Fruit fly (Drosophila melanogaster): ENCODE results near the gene Osi8.

Gene Osi8

dm6 chr3R:6234189-6234758 lies 20.7 kb upstream of the Osi8 start, which contains the start of gene Osi6:
Gene Osi6, plus strand, starts transcription at chr3R:6234708.
- TF ChIP-seq CG8478 (optimal IDR thresholded peaks at IDR 0.05): no peak
- TF ChIP-seq CTCF (optimal IDR thresholded peaks at IDR 0.05): no peak

- TF ChIP-seq CTCF (optimal IDR thresholded peaks at IDR 0.05): no peak
- no peak for TF ChIP-seq CG8478 (optimal IDR thresholded peaks at IDR 0.05)
These were observed 16.0 kb upstream of the Osi8 start for dm6 chr3R:6238977-6239376.

DNA sequence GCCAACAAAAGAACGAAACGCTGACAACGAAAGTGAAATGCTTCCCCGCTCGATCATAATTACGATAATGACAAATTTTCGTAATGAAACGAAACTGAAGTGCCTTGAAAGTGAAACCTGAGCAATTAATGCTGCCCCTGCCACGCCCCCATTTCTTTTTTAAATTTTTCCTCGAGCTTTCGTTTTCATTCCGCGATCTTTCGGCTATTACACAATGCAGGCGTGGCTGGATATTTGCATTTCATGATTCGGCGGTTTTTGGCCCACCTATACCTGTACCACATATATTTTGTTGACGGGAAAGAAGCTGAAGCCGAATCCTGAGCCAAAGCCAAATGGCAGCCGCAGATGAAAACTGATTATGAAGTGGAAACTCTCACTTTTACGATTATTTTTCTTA lies 14.7 kb upstream of the Osi8 start:
- no peak for TF ChIP-seq CTCF (optimal IDR thresholded peaks at IDR 0.05)
- no peak for TF ChIP-seq CG8478 (optimal IDR thresholded peaks at IDR 0.05)

dm6 chr3R:6241289-6241688 lies 13.7 kb upstream of the Osi8 start:
- no peak for TF ChIP-seq CG8478 (optimal IDR thresholded peaks at IDR 0.05)
- TF ChIP-seq CTCF (optimal IDR thresholded peaks at IDR 0.05): no peak

DNA sequence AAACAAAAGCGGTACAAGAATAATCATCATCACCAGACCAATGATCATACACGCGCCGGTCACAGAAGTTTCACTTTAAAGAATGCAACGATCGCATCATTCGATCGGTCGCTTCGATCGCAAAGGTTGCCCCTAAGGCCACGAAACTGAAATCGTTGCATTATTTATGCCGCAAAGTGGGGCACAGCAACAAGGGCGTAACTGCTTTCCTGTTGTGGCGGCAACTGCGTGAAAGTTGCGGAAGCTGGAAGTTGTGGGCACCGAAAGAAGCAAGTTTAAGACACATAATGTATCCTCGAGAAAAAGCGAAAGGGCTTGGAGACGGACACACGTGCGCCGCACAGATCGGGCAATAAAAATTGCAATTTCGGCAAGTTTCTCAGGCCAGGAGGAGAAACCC lies 10.9 kb upstream of the Osi8 start:
- no peak for TF ChIP-seq CTCF (optimal IDR thresholded peaks at IDR 0.05)
- TF ChIP-seq CG8478 (optimal IDR thresholded peaks at IDR 0.05): no peak

- TF ChIP-seq CTCF (optimal IDR thresholded peaks at IDR 0.05): no peak
- no peak for TF ChIP-seq CG8478 (optimal IDR thresholded peaks at IDR 0.05)
These were observed 10.0 kb upstream of the Osi8 start for dm6 chr3R:6244986-6245385.

DNA sequence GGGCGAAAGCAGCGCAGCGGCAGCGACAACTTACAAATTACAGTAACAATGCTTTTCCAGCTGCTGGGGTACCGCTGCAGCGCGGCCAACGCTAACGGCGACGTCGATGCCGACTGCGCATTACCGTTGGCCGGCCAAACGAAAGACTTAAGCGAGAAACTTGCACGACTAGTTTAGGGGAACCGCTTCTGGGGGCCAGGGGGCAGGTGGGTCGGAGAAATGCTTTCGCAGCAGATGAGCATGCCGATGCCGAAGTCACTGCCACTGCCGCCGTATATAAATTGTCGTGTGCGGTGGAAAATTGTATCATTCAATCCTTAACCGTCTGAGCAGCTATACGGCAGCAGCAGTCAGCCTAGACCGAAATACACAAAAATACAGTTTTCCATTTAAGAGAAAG lies 6.3 kb upstream of the Osi8 start, which contains the start of gene Osi7:
TSS of gene Osi7 (plus strand) at position 301 of the 400 bp plus-strand sequence.
- TF ChIP-seq CTCF (optimal IDR thresholded peaks at IDR 0.05): no peak
- TF ChIP-seq CG8478 (optimal IDR thresholded peaks at IDR 0.05): no peak

- no peak for TF ChIP-seq CG8478 (optimal IDR thresholded peaks at IDR 0.05)
- no peak for TF ChIP-seq CTCF (optimal IDR thresholded peaks at IDR 0.05)
These were observed 2.2 kb upstream of the Osi8 start for dm6 chr3R:6252809-6253208.

dm6 chr3R:6254438-6254837 lies 537 bp upstream of the Osi8 start:
- peak; percentile 82 to 86 for TF ChIP-seq CTCF (optimal IDR thresholded peaks at IDR 0.05)
- no peak for TF ChIP-seq CG8478 (optimal IDR thresholded peaks at IDR 0.05)

DNA sequence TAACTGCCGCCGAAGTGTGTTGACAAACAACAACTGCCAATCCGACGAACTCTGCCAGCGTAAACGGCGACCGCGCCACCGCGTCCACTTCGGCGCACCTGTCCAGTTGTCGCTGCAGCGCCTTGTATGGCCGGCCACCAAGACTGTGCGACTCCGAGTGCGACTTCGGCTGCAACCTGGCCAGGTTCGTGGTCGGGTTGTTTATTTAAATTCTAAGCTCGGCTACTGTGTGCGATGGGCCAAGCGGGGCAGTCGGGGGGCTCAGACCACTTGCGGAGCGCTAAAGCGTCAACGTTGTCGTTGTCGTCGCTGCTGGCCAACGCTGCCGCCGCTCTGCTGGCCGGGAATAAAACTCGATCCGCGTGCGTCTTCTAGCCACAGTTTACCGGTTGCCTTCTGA lies 4.9 kb downstream of the Osi8 start, which contains the start of gene Osi9:
TSS of gene Osi9 (plus strand) at position 375 of the 400 bp plus-strand sequence.
- TF ChIP-seq CG8478 (optimal IDR thresholded peaks at IDR 0.05) (no peak), CTCF (optimal IDR thresholded peaks at IDR 0.05) (no peak)

dm6 chr3R:6263658-6264057 lies 8.7 kb downstream of the Osi8 start, which contains the start of gene Osi10a:
Gene Osi10a, plus strand, starts transcription at chr3R:6263958.
- TF ChIP-seq CTCF (optimal IDR thresholded peaks at IDR 0.05) (no peak), CG8478 (optimal IDR thresholded peaks at IDR 0.05) (no peak)

DNA sequence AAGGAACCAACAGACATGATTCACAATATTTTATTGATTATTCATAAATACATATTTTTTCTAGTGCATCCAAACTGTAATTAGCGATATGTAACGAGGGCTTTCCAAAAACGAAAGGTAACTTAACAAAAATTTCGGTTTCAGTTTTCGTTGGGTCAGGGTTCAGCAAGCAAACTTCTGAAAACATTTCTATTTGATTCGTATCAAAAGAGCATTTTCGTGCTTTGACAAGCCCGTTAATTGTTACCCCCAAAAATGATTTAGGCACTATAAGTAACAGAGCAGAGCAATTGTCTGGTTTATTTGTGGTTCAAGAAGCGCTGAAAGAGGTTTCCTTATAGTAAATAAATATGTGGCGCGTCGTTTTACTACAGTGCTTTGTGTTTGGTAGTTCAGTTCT lies 10.9 kb downstream of the Osi8 start, which contains the start of gene Osi10b:
TSS of gene Osi10b (plus strand) at position 301 of the 400 bp plus-strand sequence.
- no peak for TF ChIP-seq CTCF (optimal IDR thresholded peaks at IDR 0.05)

DNA sequence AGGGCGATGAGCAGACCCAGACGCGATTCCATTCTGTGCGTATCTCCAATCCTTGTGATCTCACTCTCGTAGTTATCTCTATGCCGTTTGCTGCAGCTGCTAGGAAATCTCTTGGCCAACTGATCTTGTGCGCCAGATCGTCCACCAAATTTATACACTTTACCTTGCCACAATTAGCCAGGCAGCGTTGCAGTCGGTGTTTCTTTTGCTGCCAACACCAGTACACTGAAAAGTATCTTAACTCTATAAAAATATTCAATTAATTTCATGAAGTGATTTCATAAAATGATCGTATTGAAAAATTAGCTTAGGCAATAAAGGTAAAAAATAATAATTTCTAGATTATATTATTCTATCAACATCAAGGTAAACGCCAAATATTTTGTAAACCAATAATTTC lies 13.7 kb downstream of the Osi8 start, which contains the start of gene Osi11:
TSS of gene Osi11 (minus strand) at position 101 of the 400 bp plus-strand sequence.
- TF ChIP-seq CG8478 (optimal IDR thresholded peaks at IDR 0.05) (no peak), CTCF (optimal IDR thresholded peaks at IDR 0.05) (no peak)

- TF ChIP-seq CG8478 (optimal IDR thresholded peaks at IDR 0.05) (no peak), CTCF (optimal IDR thresholded peaks at IDR 0.05) (no peak)
These were observed 15.0 kb downstream of the Osi8 start for dm6 chr3R:6269986-6270385.

- TF ChIP-seq CG8478 (optimal IDR thresholded peaks at IDR 0.05) (no peak), CTCF (optimal IDR thresholded peaks at IDR 0.05) (no peak)
These were observed 23.3 kb downstream of the Osi8 start, which contains the start of gene Osi12 for dm6 chr3R:6278231-6278630. Gene Osi12, plus strand, starts transcription at chr3R:6278531.

DNA sequence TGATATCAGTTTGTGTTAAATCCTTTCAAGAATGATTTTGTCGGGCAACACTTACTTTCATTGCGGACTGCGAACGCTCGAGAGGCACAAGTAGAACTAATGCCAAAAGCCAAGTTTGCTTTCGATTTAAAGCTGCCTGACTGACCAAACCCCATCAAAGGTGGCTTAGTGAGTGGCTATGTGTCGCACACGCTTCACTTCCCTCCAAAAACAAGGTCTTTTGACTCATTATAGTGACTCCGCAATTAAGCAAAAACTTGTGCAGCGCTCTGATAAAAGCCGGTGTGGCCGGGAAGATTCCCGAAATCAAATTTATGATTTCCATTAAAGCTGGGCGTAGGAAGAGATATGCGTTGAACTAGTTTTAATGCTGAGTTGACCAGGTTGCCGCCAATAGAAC lies 30.1 kb downstream of the Osi8 start, which contains the start of gene CG15597:
TSS of gene CG15597 (minus strand) at position 101 of the 400 bp plus-strand sequence.
- no peak for TF ChIP-seq CG8478 (optimal IDR thresholded peaks at IDR 0.05)
- TF ChIP-seq CTCF (optimal IDR thresholded peaks at IDR 0.05): no peak

- TF ChIP-seq CG8478 (optimal IDR thresholded peaks at IDR 0.05) (no peak), CTCF (optimal IDR thresholded peaks at IDR 0.05) (no peak)
These were observed 32.5 kb downstream of the Osi8 start, which contains the start of gene CG15594 for dm6 chr3R:6287433-6287832. Gene CG15594, plus strand, starts transcription at chr3R:6287733.
